Worm (Caenorhabditis elegans): ENCODE results near the gene F59B1.8.

Gene F59B1.8

DNA sequence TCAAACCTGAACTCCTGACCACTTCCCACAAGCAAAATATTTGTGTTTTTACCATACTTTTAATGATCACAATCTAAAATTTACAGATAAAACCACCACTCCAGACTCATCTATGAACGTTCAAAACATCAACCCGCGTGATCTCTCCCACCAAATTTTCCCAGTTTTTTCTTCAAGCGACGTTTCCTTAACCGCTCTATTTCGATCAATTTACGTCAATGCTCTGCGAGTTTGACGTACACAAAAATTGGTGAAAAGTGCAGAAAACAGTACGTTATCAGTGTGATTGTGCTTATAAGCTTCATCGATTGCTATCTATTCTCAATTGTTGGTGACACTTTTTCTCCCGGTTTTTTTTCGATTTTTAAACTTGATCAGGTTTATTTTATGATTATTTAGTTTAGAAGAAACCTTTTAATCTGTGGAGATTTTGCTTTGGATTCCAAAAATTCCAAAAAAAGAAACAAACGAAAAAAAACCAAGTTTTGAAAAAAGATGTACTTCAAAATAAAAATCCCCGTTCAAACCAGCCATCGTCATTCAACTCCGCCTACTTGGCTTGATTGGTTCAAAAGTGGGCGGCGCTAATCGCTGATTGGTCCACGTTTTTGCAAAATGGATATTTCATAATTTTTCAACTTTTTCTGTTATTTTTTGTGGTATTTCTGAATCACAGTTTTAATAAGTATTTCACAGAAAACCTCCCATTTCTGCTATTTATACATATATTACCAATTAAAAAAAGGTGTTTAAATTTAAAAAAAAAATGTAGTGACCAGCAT lies 11.6 kb downstream of the F59B1.8 start (continued):
- TF ChIP-seq fos-1 (tag; optimal IDR thresholded peaks at IDR 0.05) (no peak), hlh-30 (tag; optimal IDR thresholded peaks at IDR 0.05; ENCODE audit: insufficient read depth) (peak; percentile 68), aly-2 (tag; optimal IDR thresholded peaks at IDR 0.05) (no peak), pha-4 (GFP tag; IDR thresholded peaks at IDR 0.05) (no peak), pha-4 (tag; optimal IDR thresholded peaks at IDR 0.05) (no peak), nhr-111 (GFP tag; optimal IDR thresholded peaks at IDR 0.05) (no peak), mdt-29 (GFP tag; IDR thresholded peaks at IDR 0.05) (no peak), lin-1 (GFP tag; IDR thresholded peaks at IDR 0.05) (no peak), jun-1 (tag; optimal IDR thresholded peaks at IDR 0.05) (no peak), ceh-20 (GFP tag; IDR thresholded peaks at IDR 0.05) (no peak), lin-13 (GFP tag; optimal IDR thresholded peaks at IDR 0.05) (no peak), skn-1 (tag; optimal IDR thresholded peaks at IDR 0.05) (no peak), gei-8 (GFP tag; optimal IDR thresholded peaks at IDR 0.05) (no peak), ZK546.5 (tag; optimal IDR thresholded peaks at IDR 0.05) (no peak), F37D6.2 (tag; optimal IDR thresholded peaks at IDR 0.05) (no peak), zip-11 (GFP tag; IDR thresholded peaks at IDR 0.05) (no peak), daf-19 (GFP tag; conservative IDR thresholded peaks at IDR 0.05) (no peak), nhr-10 (tag; optimal IDR thresholded peaks at IDR 0.05) (no peak), unc-62 (GFP tag; optimal IDR thresholded peaks at IDR 0.05 in 1 of 2) (no peak), unc-62 (tag; optimal IDR thresholded peaks at IDR 0.05) (no peak), dmd-8 (GFP tag; IDR thresholded peaks at IDR 0.05) (no peak), php-3 (GFP tag; IDR thresholded peaks at IDR 0.05) (peak; percentile 72; the same call in 1 of the 2 replicates), daf-12 (tag; optimal IDR thresholded peaks at IDR 0.05) (no peak), dmd-9 (GFP tag; IDR thresholded peaks at IDR 0.05) (no peak), rbr-2 (tag; optimal IDR thresholded peaks at IDR 0.05) (no peak), nhr-237 (tag; optimal IDR thresholded peaks at IDR 0.05) (no peak), attf-4 (tag; optimal IDR thresholded peaks at IDR 0.05) (no peak), duxl-1 (tag; optimal IDR thresholded peaks at IDR 0.05; ENCODE audit: poor library complexity) (no peak), nhr-77 (tag; optimal IDR thresholded peaks at IDR 0.05) (peak; percentile 78), nhr-6 (tag; optimal IDR thresholded peaks at IDR 0.05) (no peak), ceh-28 (tag; optimal IDR thresholded peaks at IDR 0.05) (no peak), unc-130 (GFP tag; optimal IDR thresholded peaks at IDR 0.05) (no peak), mdl-1 (tag; optimal IDR thresholded peaks at IDR 0.05) (peak in 1 of 2 experiments; percentile 27), ctbp-1 (GFP tag; IDR thresholded peaks at IDR 0.05) (no peak), mep-1 (tag; optimal IDR thresholded peaks at IDR 0.05) (peak; percentile 47), cey-2 (tag; optimal IDR thresholded peaks at IDR 0.05; ENCODE audit: borderline replicate concordance, insufficient read depth) (no peak), zfp-3 (GFP tag; conservative IDR thresholded peaks at IDR 0.05) (no peak), daf-8 (GFP tag; IDR thresholded peaks at IDR 0.05) (no peak), vab-7 (GFP tag; IDR thresholded peaks at IDR 0.05) (no peak), ceh-44 (GFP tag; IDR thresholded peaks at IDR 0.05) (no peak), hif-1 (tag; optimal IDR thresholded peaks at IDR 0.05) (peak in 1 of 2 experiments; percentile 8), nhr-48 (tag; optimal IDR thresholded peaks at IDR 0.05) (peak; percentile 67), hlh-11 (tag; optimal IDR thresholded peaks at IDR 0.05) (peak; percentile 76), ama-1 (optimal IDR thresholded peaks at IDR 0.05) (no peak), Y5F2A.4 (GFP tag; optimal IDR thresholded peaks at IDR 0.05) (no peak), lin-39 (tag; optimal IDR thresholded peaks at IDR 0.05) (no peak), F49E8.2 (tag; optimal IDR thresholded peaks at IDR 0.05; ENCODE audit: borderline replicate concordance) (no peak), fkh-10 (GFP tag; optimal IDR thresholded peaks at IDR 0.05) (no peak), lin-29 (GFP tag; IDR thresholded peaks at IDR 0.05) (no peak), tag-97 (GFP tag; IDR thresholded peaks at IDR 0.05) (no peak), mes-2 (tag; optimal IDR thresholded peaks at IDR 0.05; ENCODE audit: poor library complexity, severe bottlenecking) (no peak)

All from whole organism, L4 larva.